Worm (Caenorhabditis elegans) whole organism, L3 larva: ENCODE results near the gene tbx-37.

Experiments used
- aly-2 ChIP-seq: fragments of 150-350 bp; optimal IDR thresholded peaks from 2 replicates; lab custom pipeline; 2014; ENCODE audit warnings: missing biosample characterization, missing genetic modification characterization
- ama-1 ChIP-seq: fragments of 150-350 bp; optimal IDR thresholded peaks from 2 replicates; lab custom pipeline; 2018
- ceh-16 ChIP-seq: sonication (generic microtip); optimal IDR thresholded peaks from 2 replicates; lab custom pipeline; 2017; ENCODE audit warnings: missing biosample characterization, missing genetic modification characterization
- ceh-28 ChIP-seq: fragments of 150-350 bp; optimal IDR thresholded peaks from 2 replicates; lab custom pipeline; 2014; ENCODE audit warnings: missing biosample characterization, missing genetic modification reagents, missing genetic modification characterization
- daf-12 ChIP-seq: fragments of 150-350 bp; optimal IDR thresholded peaks from 2 replicates; lab custom pipeline; 2014; ENCODE audit warnings: missing biosample characterization, missing genetic modification reagents, missing genetic modification characterization
- egl-27 ChIP-seq: sonication (generic microtip); optimal IDR thresholded peaks from 4 replicates; lab custom pipeline; 2017; ENCODE audit warnings: missing biosample characterization, missing genetic modification reagents, missing genetic modification characterization
- egl-5 ChIP-seq: fragments of 150-350 bp; optimal IDR thresholded peaks from 2 replicates; lab custom pipeline; 2017; ENCODE audit warnings: missing biosample characterization, missing genetic modification reagents, missing genetic modification characterization, inconsistent platforms
- elt-2 ChIP-seq: sonication (generic microtip); optimal IDR thresholded peaks from 2 replicates; lab custom pipeline; 2016; ENCODE audit warnings: missing genetic modification reagents, mild to moderate bottlenecking, missing genetic modification characterization, missing compliant biosample characterization
- elt-3 ChIP-seq, 3 experiments: fragments of 150-350 bp in 1 of 3; sonication (generic microtip) in 2 of 3; optimal IDR thresholded peaks; 2 replicates in 2 of 3; 4 replicates in 1 of 3; lab custom pipeline; 2014 to 2017; ENCODE audit warnings: missing biosample characterization in 3 of 3, missing genetic modification characterization in 3 of 3
- eor-1 ChIP-seq, 2 experiments: fragments of 150-350 bp; optimal IDR thresholded peaks; 2 replicates each; lab custom pipeline; 2014 to 2018; ENCODE audit warnings: missing biosample characterization in 2 of 2, missing genetic modification characterization in 2 of 2
- fkh-10 ChIP-seq: sonication (generic microtip); optimal IDR thresholded peaks from 2 replicates; lab custom pipeline; 2017; ENCODE audit warnings: missing biosample characterization, missing genetic modification reagents, missing genetic modification characterization
- fkh-2 ChIP-seq: fragments of 150-350 bp; optimal IDR thresholded peaks from 2 replicates; lab custom pipeline; 2014; ENCODE audit warnings: missing biosample characterization, missing genetic modification reagents, missing genetic modification characterization
- fos-1 ChIP-seq: fragments of 150-350 bp; optimal IDR thresholded peaks from 2 replicates; lab custom pipeline; 2014; ENCODE audit warnings: missing biosample characterization, missing genetic modification characterization
- hmg-11 ChIP-seq: sonication (generic microtip); optimal IDR thresholded peaks from 2 replicates; lab custom pipeline; 2016; ENCODE audit warnings: missing genetic modification characterization, missing compliant biosample characterization
- lin-15B ChIP-seq: fragments of 150-350 bp; optimal IDR thresholded peaks from 2 replicates; lab custom pipeline; 2014; ENCODE audit warnings: missing biosample characterization, missing genetic modification characterization
- lin-39 ChIP-seq: fragments of 150-350 bp; optimal IDR thresholded peaks from 2 replicates; lab custom pipeline; 2018; ENCODE audit warnings: missing biosample characterization, missing genetic modification reagents, missing genetic modification characterization
- mml-1 ChIP-seq: fragments of 150-350 bp; sonication (generic microtip); optimal IDR thresholded peaks from 3 replicates; lab custom pipeline; 2014; ENCODE audit warnings: missing biosample characterization, missing genetic modification characterization
- nfya-1 ChIP-seq: sonication (generic microtip); optimal IDR thresholded peaks from 2 replicates; lab custom pipeline; 2017; ENCODE audit warnings: missing genetic modification characterization, mild to moderate bottlenecking, missing compliant biosample characterization, antibody characterized with exemption, moderate library complexity; ENCODE audit not compliant: insufficient read depth
- nhr-11 ChIP-seq: fragments of 150-350 bp; optimal IDR thresholded peaks from 2 replicates; lab custom pipeline; 2014; ENCODE audit warnings: missing biosample characterization, missing genetic modification characterization
- nhr-12 ChIP-seq: fragments of 150-350 bp; optimal IDR thresholded peaks from 2 replicates; lab custom pipeline; 2014; ENCODE audit warnings: missing biosample characterization, missing genetic modification characterization
- nhr-25 ChIP-seq: sonication (generic microtip); optimal IDR thresholded peaks from 2 replicates; lab custom pipeline; 2017; ENCODE audit warnings: missing biosample characterization, missing genetic modification characterization
- nhr-28 ChIP-seq: fragments of 150-350 bp; optimal IDR thresholded peaks from 2 replicates; lab custom pipeline; 2014; ENCODE audit warnings: missing biosample characterization, missing genetic modification characterization
- nhr-67 ChIP-seq: fragments of 150-350 bp; optimal IDR thresholded peaks from 2 replicates; lab custom pipeline; 2014; ENCODE audit warnings: missing biosample characterization, missing genetic modification characterization
- nhr-76 ChIP-seq: fragments of 150-350 bp; sonication (generic microtip); optimal IDR thresholded peaks from 5 replicates; lab custom pipeline; 2014; ENCODE audit warnings: missing biosample characterization, missing genetic modification characterization
- nhr-77 ChIP-seq: fragments of 150-350 bp; optimal IDR thresholded peaks from 2 replicates; lab custom pipeline; 2014; ENCODE audit warnings: missing biosample characterization, missing genetic modification characterization
- pha-4 ChIP-seq: fragments of 150-350 bp; optimal IDR thresholded peaks from 2 replicates; lab custom pipeline; 2014; ENCODE audit warnings: missing biosample characterization, missing genetic modification reagents, missing genetic modification characterization
- pqm-1 ChIP-seq: fragments of 150-350 bp; optimal IDR thresholded peaks from 2 replicates; lab custom pipeline; 2017; ENCODE audit warnings: missing biosample characterization, missing genetic modification characterization, inconsistent platforms
- sea-2 ChIP-seq: fragments of 150-350 bp; sonication (generic microtip); optimal IDR thresholded peaks from 4 replicates; lab custom pipeline; 2014; ENCODE audit warnings: missing biosample characterization, missing genetic modification reagents, missing genetic modification characterization
- snpc-4 ChIP-seq: fragments of 150-350 bp; optimal IDR thresholded peaks from 2 replicates; lab custom pipeline; 2014; ENCODE audit warnings: missing biosample characterization, missing genetic modification characterization
- tbx-2 ChIP-seq: sonication (generic microtip); optimal IDR thresholded peaks from 2 replicates; lab custom pipeline; 2016; ENCODE audit warnings: mild to moderate bottlenecking, missing genetic modification characterization, missing compliant biosample characterization
- unc-39 ChIP-seq: sonication (generic microtip); optimal IDR thresholded peaks from 4 replicates; lab custom pipeline; 2017; ENCODE audit warnings: missing biosample characterization, missing genetic modification characterization
- unc-62 ChIP-seq: fragments of 150-350 bp; sonication (generic microtip); optimal IDR thresholded peaks from 4 replicates; lab custom pipeline; 2014; ENCODE audit warnings: missing biosample characterization, missing genetic modification reagents, missing genetic modification characterization
- zag-1 ChIP-seq: fragments of 150-350 bp; optimal IDR thresholded peaks from 2 replicates; lab custom pipeline; 2014; ENCODE audit warnings: missing biosample characterization, missing genetic modification characterization
- ztf-11 ChIP-seq: fragments of 150-350 bp; optimal IDR thresholded peaks from 2 replicates; lab custom pipeline; 2014; ENCODE audit warnings: missing biosample characterization, missing genetic modification characterization
- ztf-4 ChIP-seq: fragments of 150-350 bp; optimal IDR thresholded peaks from 2 replicates; lab custom pipeline; 2014; ENCODE audit warnings: missing biosample characterization, missing genetic modification characterization

Gene tbx-37

ce11 chrIII:11200879-11201518 lies 25.9 kb downstream of the tbx-37 start:
- TF ChIP-seq nhr-76 (tag; lab: Kevin White, UChicago), result no peak
- no peak for TF ChIP-seq ceh-16 (tag; lab: Kevin White, UChicago)
- no peak for TF ChIP-seq nhr-28 (tag; lab: Kevin White, UChicago)
- TF ChIP-seq lin-39, result peak; percentile 54
- TF ChIP-seq nfya-1 (tag; lab: Kevin White, UChicago), result peak; percentile 61
- peak; percentile 59 for TF ChIP-seq hmg-11
- TF ChIP-seq ceh-28 (tag; lab: Kevin White, UChicago), result no peak
- TF ChIP-seq egl-5 (tag; lab: Kevin White, UChicago), result peak; percentile 75
- no peak for TF ChIP-seq nhr-25 (tag; lab: Kevin White, UChicago)
- TF ChIP-seq daf-12 (tag; lab: Kevin White, UChicago), result no peak

DNA sequence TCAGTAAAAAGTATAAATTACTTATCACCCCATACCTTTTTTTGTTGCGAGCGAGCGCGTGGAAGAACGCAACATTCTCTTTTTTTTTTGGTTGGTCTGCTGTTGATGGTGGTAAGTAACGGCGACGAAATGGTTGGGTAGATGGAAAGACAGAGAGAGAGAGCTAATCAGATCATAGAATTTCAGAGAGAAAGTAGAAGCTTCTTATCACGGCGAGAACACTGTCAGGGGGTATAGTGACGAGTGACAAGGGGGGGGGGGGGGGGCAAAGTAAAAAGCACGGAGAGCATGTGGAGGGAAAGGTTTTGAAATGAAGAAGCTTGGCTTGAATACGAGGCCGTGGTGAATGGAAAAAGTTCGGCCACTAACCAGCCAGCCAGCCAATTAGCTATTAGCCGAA lies 29.6 kb downstream of the tbx-37 start:
- peak; percentile 76 for TF ChIP-seq pqm-1 (tag; lab: Kevin White, UChicago)
- TF ChIP-seq ztf-11 (tag; lab: Kevin White, UChicago), result no peak
- TF ChIP-seq elt-3 (tag; optimal IDR thresholded peaks at IDR 0.05; lab: Kevin White, UChicago), result no peak
- peak; percentile 89 for TF ChIP-seq elt-2
- peak; percentile 4 for TF ChIP-seq pha-4 (tag; lab: Kevin White, UChicago)
- no peak for TF ChIP-seq nhr-25 (tag; lab: Kevin White, UChicago)
- TF ChIP-seq nfya-1 (tag; lab: Kevin White, UChicago), result peak; percentile 0
- no peak for TF ChIP-seq aly-2 (tag; lab: Kevin White, UChicago)
- no peak for TF ChIP-seq mml-1 (tag; lab: Kevin White, UChicago)
- TF ChIP-seq nhr-12, result no peak
- no peak for TF ChIP-seq ceh-28 (tag; lab: Kevin White, UChicago)
- no peak for TF ChIP-seq nhr-28 (tag; lab: Kevin White, UChicago)

- TF ChIP-seq pqm-1 (tag; lab: Kevin White, UChicago) (peak; percentile 54), aly-2 (tag; lab: Kevin White, UChicago) (no peak), elt-2 (peak; percentile 89), sea-2 (GFP tag; lab: Kevin White, UChicago) (no peak), fos-1 (tag; lab: Kevin White, UChicago) (no peak), fkh-2 (tag; lab: Kevin White, UChicago) (no peak), ztf-4 (tag; lab: Kevin White, UChicago) (no peak), unc-39 (tag; lab: Kevin White, UChicago) (no peak), pha-4 (tag; lab: Kevin White, UChicago) (peak; percentile 12)
These were observed 31.4 kb downstream of the tbx-37 start for ce11 chrIII:11195553-11195952.

- no peak for TF ChIP-seq fkh-10 (GFP tag; lab: Kevin White, UChicago)
- TF ChIP-seq sea-2 (GFP tag; lab: Kevin White, UChicago), result no peak
- no peak for TF ChIP-seq nhr-67
- TF ChIP-seq nhr-28 (tag; lab: Kevin White, UChicago), result no peak
- TF ChIP-seq pqm-1 (tag; lab: Kevin White, UChicago), result no peak
- TF ChIP-seq pha-4 (tag; lab: Kevin White, UChicago), result no peak
- no peak for TF ChIP-seq elt-3 (tag; optimal IDR thresholded peaks at IDR 0.05; lab: Kevin White, UChicago)
- TF ChIP-seq daf-12 (tag; lab: Kevin White, UChicago), result no peak
- no peak for TF ChIP-seq fkh-2 (tag; lab: Kevin White, UChicago)
- TF ChIP-seq elt-2, result no peak
- TF ChIP-seq unc-39 (tag; lab: Kevin White, UChicago), result no peak
- TF ChIP-seq zag-1 (tag; lab: Kevin White, UChicago), result no peak
- TF ChIP-seq nhr-12, result no peak
- TF ChIP-seq lin-15B (tag; lab: Kevin White, UChicago), result no peak
- no peak for TF ChIP-seq mml-1 (tag; lab: Kevin White, UChicago)
- TF ChIP-seq nhr-76 (tag; lab: Kevin White, UChicago), result no peak
- TF ChIP-seq ceh-28 (tag; lab: Kevin White, UChicago), result no peak
- no peak for TF ChIP-seq egl-27
- no peak for TF ChIP-seq eor-1 (tag; optimal IDR thresholded peaks at IDR 0.05; lab: Kevin White, UChicago)
- TF ChIP-seq nhr-77 (tag; lab: Kevin White, UChicago), result no peak
These were observed 31.8 kb downstream of the tbx-37 start, which contains the start of gene tra-1 for ce11 chrIII:11195140-11195539. TSS of gene tra-1 (minus strand) at chrIII:11195201.

DNA sequence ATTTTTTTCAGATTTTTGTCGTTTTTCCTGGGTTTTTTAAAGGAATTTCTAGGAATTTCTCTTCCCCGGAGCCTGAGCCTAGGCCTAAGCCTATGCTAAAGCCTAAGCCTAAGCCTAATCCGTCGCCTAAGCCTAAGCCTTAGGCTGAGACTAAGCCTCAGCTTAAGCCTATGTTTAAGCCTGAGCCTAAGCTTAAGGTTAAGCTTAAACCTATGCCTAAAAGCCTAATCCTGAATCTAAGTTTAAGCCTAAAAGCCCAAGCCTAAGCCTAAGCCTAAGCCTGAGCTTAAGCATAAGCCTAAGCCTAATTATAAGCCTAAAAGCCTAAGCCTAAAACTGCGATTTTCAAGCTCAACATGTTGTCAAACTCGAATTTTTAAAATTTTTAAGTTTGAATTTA lies 32.8 kb downstream of the tbx-37 start:
- TF ChIP-seq nhr-76 (tag; lab: Kevin White, UChicago), result no peak
- no peak for TF ChIP-seq ceh-28 (tag; lab: Kevin White, UChicago)
- TF ChIP-seq nhr-11 (tag; lab: Kevin White, UChicago), result no peak
- no peak for TF ChIP-seq daf-12 (tag; lab: Kevin White, UChicago)
- TF ChIP-seq snpc-4 (tag; lab: Kevin White, UChicago), result no peak
- TF ChIP-seq zag-1 (tag; lab: Kevin White, UChicago), result no peak
- no peak for TF ChIP-seq ama-1
- no peak for TF ChIP-seq tbx-2 (tag; lab: Kevin White, UChicago)
- TF ChIP-seq eor-1 (tag; optimal IDR thresholded peaks at IDR 0.05; lab: Kevin White, UChicago), result no peak
- no peak for TF ChIP-seq aly-2 (tag; lab: Kevin White, UChicago)
- no peak for TF ChIP-seq unc-62 (GFP tag; lab: Kevin White, UChicago)
